Worm (Caenorhabditis elegans) whole organism, late embryonic: ENCODE data around the gene hpo-9.

Experiments used
- F13H6.1 ChIP-seq: sonication (generic microtip); optimal IDR thresholded peaks from 2 replicates; lab custom pipeline; 2016; ENCODE audit warnings: missing genetic modification characterization, missing compliant biosample characterization
- K09A11.1 ChIP-seq: sonication (generic microtip); optimal IDR thresholded peaks from 2 replicates; lab custom pipeline; 2017; ENCODE audit warnings: antibody characterized with exemption, mild to moderate bottlenecking, missing genetic modification characterization, missing compliant biosample characterization; ENCODE audit not compliant: insufficient read depth
- T23F11.4 ChIP-seq: fragments of 200-800 bp; sonication (Bioruptor generic); optimal IDR thresholded peaks from 2 replicates; lab custom pipeline; 2018; ENCODE audit warnings: mild to moderate bottlenecking, missing genetic modification characterization, missing compliant biosample characterization
- Y22D7AL.16 ChIP-seq: sonication (generic microtip); optimal IDR thresholded peaks from 2 replicates; lab custom pipeline; 2016; ENCODE audit warnings: missing genetic modification characterization, missing compliant biosample characterization
- ceh-18 ChIP-seq: sonication (generic microtip); optimal IDR thresholded peaks from 2 replicates; lab custom pipeline; 2016; ENCODE audit warnings: missing genetic modification characterization, missing compliant biosample characterization
- ceh-19 ChIP-seq: fragments of 200-800 bp; sonication (Bioruptor generic); optimal IDR thresholded peaks from 2 replicates; lab custom pipeline; 2018; ENCODE audit warnings: mild to moderate bottlenecking, missing genetic modification characterization, missing compliant biosample characterization
- ceh-34 ChIP-seq: sonication (generic microtip); optimal IDR thresholded peaks from 2 replicates; lab custom pipeline; 2016; ENCODE audit warnings: mild to moderate bottlenecking, missing genetic modification characterization, missing compliant biosample characterization
- ceh-9 ChIP-seq: sonication (generic microtip); optimal IDR thresholded peaks from 2 replicates; lab custom pipeline; 2016; ENCODE audit warnings: mild to moderate bottlenecking, missing genetic modification characterization, inconsistent platforms, missing compliant biosample characterization
- ets-4 ChIP-seq: sonication (generic microtip); optimal IDR thresholded peaks from 2 replicates; lab custom pipeline; 2016; ENCODE audit warnings: missing genetic modification characterization, missing compliant biosample characterization
- eyg-1 ChIP-seq: sonication (generic microtip); optimal IDR thresholded peaks from 2 replicates; lab custom pipeline; 2016; ENCODE audit warnings: missing genotype, missing genetic modification characterization, missing compliant biosample characterization
- lin-11 ChIP-seq: fragments of 200-800 bp; sonication (Bioruptor generic); optimal IDR thresholded peaks from 2 replicates; lab custom pipeline; 2018; ENCODE audit warnings: mild to moderate bottlenecking, missing genetic modification characterization, missing compliant biosample characterization
- nhr-11 ChIP-seq: fragments of 150-350 bp; optimal IDR thresholded peaks from 2 replicates; lab custom pipeline; 2014; ENCODE audit warnings: missing biosample characterization, missing genetic modification characterization
- npax-4 ChIP-seq: sonication (generic microtip); optimal IDR thresholded peaks from 2 replicates; lab custom pipeline; 2016; ENCODE audit warnings: missing genetic modification characterization, missing compliant biosample characterization
- pag-3 ChIP-seq: sonication (generic microtip); optimal IDR thresholded peaks from 2 replicates; lab custom pipeline; 2016; ENCODE audit warnings: missing compliant biosample characterization, missing genetic modification characterization, borderline replicate concordance
- pha-4 ChIP-seq: fragments of 150-350 bp; optimal IDR thresholded peaks from 2 replicates; lab custom pipeline; 2018; ENCODE audit warnings: missing biosample characterization, missing genetic modification reagents, missing genetic modification characterization
- pros-1 ChIP-seq: fragments of 150-350 bp; optimal IDR thresholded peaks from 2 replicates; lab custom pipeline; 2014; ENCODE audit warnings: missing biosample characterization, missing genetic modification reagents, missing genetic modification characterization
- rnt-1 ChIP-seq: sonication (generic microtip); optimal IDR thresholded peaks from 2 replicates; lab custom pipeline; 2016; ENCODE audit warnings: missing genetic modification characterization, missing compliant biosample characterization
- tbx-7 ChIP-seq: sonication (generic microtip); optimal IDR thresholded peaks from 2 replicates; lab custom pipeline; 2016; ENCODE audit warnings: missing genotype, missing genetic modification characterization, missing compliant biosample characterization
- unc-86 ChIP-seq: sonication (generic microtip); optimal IDR thresholded peaks from 2 replicates; lab custom pipeline; 2016; ENCODE audit warnings: missing genetic modification characterization, missing compliant biosample characterization

hpo-9 gene

DNA sequence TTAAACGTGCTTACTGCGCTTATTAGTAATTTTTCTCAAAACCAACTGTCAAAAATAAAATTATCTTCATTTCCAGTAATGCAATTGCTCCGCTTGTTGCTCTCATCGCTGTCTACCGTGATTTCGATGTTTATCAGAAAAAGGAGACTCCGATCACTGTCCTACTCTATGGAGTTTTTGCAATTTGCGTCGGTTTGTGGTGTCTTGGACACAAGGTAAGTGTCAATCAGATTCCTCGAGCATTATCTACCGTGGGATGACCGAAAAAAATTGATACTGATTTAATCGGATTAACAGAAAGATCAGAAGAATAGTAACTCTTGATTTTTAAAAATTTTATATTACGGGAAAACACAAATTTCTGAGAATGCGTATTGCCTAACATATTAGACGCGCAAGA lies 49.6 kb downstream of the hpo-9 start:
- TF ChIP-seq tbx-7 (tag; lab: Kevin White, UChicago) (no peak), K09A11.1 (tag; lab: Kevin White, UChicago) (no peak), pag-3 (no peak), rnt-1 (no peak), ets-4 (tag; lab: Kevin White, UChicago) (no peak), eyg-1 (tag; lab: Kevin White, UChicago) (no peak), nhr-11 (tag; lab: Kevin White, UChicago) (no peak), ceh-9 (tag; lab: Kevin White, UChicago) (no peak)

DNA sequence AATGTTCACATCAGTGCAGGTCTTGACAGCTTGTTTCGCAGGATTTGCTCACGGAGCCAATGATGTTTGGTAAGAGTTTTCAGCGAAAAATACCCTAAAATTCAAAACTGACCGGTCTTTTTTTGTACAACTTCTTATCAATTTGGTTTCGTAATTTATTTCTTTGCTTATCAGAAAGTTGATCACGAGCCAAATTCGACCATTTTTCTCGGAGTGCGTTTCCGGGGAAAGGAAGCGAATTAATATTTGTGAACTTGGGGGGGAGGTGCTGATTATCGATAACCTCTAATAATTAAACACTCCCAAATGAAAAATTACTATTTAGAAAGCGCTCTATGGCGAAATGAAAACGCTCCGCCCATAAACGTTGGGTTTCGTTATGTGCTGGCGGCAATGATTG lies 50.3 kb downstream of the hpo-9 start:
- TF ChIP-seq unc-86 (tag; lab: Kevin White, UChicago) (no peak), T23F11.4 (GFP tag; lab: Kevin White, UChicago) (no peak), npax-4 (tag; lab: Kevin White, UChicago) (no peak), ceh-19 (GFP tag; lab: Kevin White, UChicago) (no peak), F13H6.1 (tag; lab: Kevin White, UChicago) (no peak), K09A11.1 (tag; lab: Kevin White, UChicago) (no peak), lin-11 (tag; lab: Kevin White, UChicago) (no peak), pha-4 (tag; lab: Kevin White, UChicago) (no peak), Y22D7AL.16 (tag; lab: Kevin White, UChicago) (no peak), pros-1 (tag; lab: Kevin White, UChicago) (no peak), ceh-18 (tag; lab: Kevin White, UChicago) (no peak), nhr-11 (tag; lab: Kevin White, UChicago) (no peak), ceh-34 (no peak)
